Comparison of ENCODE assay signal across 2 worm cellular contexts in genomic region chrII:1441479-1441878, ce11.
TF ChIP-seq lines count a peak whose summit lies in the region.

No protein-coding gene starts in this region.

TF ChIP-seq in whole organism, L4 larva, 104 proteins besides CTCF, POLR2A, EP300 and RAD21:
- TF ChIP-seq nhr-10 (tag; optimal IDR thresholded peaks at IDR 0.05; lab: Kevin White, UChicago), result no peak
- TF ChIP-seq aha-1 (tag; lab: Kevin White, UChicago), result peak; percentile 52
- TF ChIP-seq unc-62 (GFP tag; optimal IDR thresholded peaks at IDR 0.05 in 1 of 2; lab: Kevin White, UChicago), result peak in 1 of 2 experiments; percentile 78
- no peak for TF ChIP-seq unc-62 (tag; optimal IDR thresholded peaks at IDR 0.05; lab: Kevin White, UChicago)
- TF ChIP-seq pqm-1 (tag; optimal IDR thresholded peaks at IDR 0.05; lab: Kevin White, UChicago), result no peak

TF ChIP-seq in whole organism, late embryonic, 69 proteins besides CTCF, POLR2A, EP300 and RAD21:
- TF ChIP-seq mec-3 (tag; optimal IDR thresholded peaks at IDR 0.05; lab: Kevin White, UChicago; ENCODE audit: borderline replicate concordance) (peak; percentile 66), C38D4.7 (GFP tag; optimal IDR thresholded peaks at IDR 0.05; lab: Kevin White, UChicago) (no peak)
